Fruit fly (Drosophila melanogaster) whole organism, wandering third instar larva: Measurements from ENCODE around the gene CG9541.

ENCODE experiments used
- Abd-B ChIP-seq: fragments of >200 bp; optimal IDR thresholded peaks from 2 replicates; lab custom pipeline; 2017; ENCODE audit warnings: missing biosample characterization, missing genetic modification characterization
- CG32264 ChIP-seq: fragments of 200-800 bp; sonication (Bioruptor generic); optimal IDR thresholded peaks from 2 replicates; lab custom pipeline; 2016; ENCODE audit warnings: missing biosample characterization, missing genetic modification characterization
- CG9705 ChIP-seq: fragments of 200-800 bp; sonication (Bioruptor generic); optimal IDR thresholded peaks from 2 replicates; lab custom pipeline; 2018; ENCODE audit warnings: missing biosample characterization, mild to moderate bottlenecking, missing genetic modification characterization
- CrebA ChIP-seq: fragments of 200-800 bp; sonication (Bioruptor generic); optimal IDR thresholded peaks from 2 replicates; lab custom pipeline; 2016; ENCODE audit warnings: missing biosample characterization, mild to moderate bottlenecking, missing genetic modification characterization, borderline replicate concordance
- Dfd ChIP-seq: fragments of >200 bp; optimal IDR thresholded peaks from 2 replicates; lab custom pipeline; 2017; ENCODE audit warnings: missing biosample characterization, missing genetic modification characterization
- Dif ChIP-seq: fragments of 200-275, 200-300 bp; sonication (Bioruptor generic); optimal IDR thresholded peaks from 2 replicates; lab custom pipeline; 2018; ENCODE audit warnings: missing biosample characterization, missing genetic modification characterization; ENCODE audit not compliant: partially characterized antibody
- GATAd ChIP-seq: sonication (Bioruptor generic); optimal IDR thresholded peaks from 2 replicates; lab custom pipeline; 2016; ENCODE audit warnings: missing biosample characterization, missing genetic modification characterization
- HLH106 ChIP-seq: fragments of 200-800 bp; optimal IDR thresholded peaks from 3 replicates; lab custom pipeline; 2019; ENCODE audit warnings: missing biosample characterization, mild to moderate bottlenecking, missing genetic modification characterization, moderate library complexity
- Hnf4 ChIP-seq: fragments of 200-800 bp; sonication (Bioruptor generic); optimal IDR thresholded peaks from 2 replicates; lab custom pipeline; 2016; ENCODE audit warnings: missing biosample characterization, mild to moderate bottlenecking, missing genetic modification characterization
- Hr78 ChIP-seq: fragments of >200 bp; optimal IDR thresholded peaks from 2 replicates; lab custom pipeline; 2017; ENCODE audit warnings: missing biosample characterization, missing genetic modification characterization
- Hr83 ChIP-seq: fragments of 200-300 bp; sonication (Bioruptor generic); optimal IDR thresholded peaks from 2 replicates; lab custom pipeline; 2016; ENCODE audit warnings: missing biosample characterization, mild to moderate bottlenecking, missing genetic modification characterization, moderate library complexity; ENCODE audit not compliant: poor library complexity, severe bottlenecking
- Jra ChIP-seq: sonication (Bioruptor generic); optimal IDR thresholded peaks from 2 replicates; lab custom pipeline; 2016; ENCODE audit warnings: missing biosample characterization, missing genetic modification characterization
- Mio ChIP-seq: sonication (Bioruptor generic); optimal IDR thresholded peaks from 2 replicates; lab custom pipeline; 2016; ENCODE audit warnings: missing biosample characterization, missing genetic modification characterization
- Myc ChIP-seq: fragments of >200 bp; optimal IDR thresholded peaks from 2 replicates; lab custom pipeline; 2017
- N ChIP-seq: fragments of >200 bp; optimal IDR thresholded peaks from 2 replicates; lab custom pipeline; 2018; ENCODE audit warnings: missing biosample characterization, missing external identifiers, missing genetic modification characterization
- OdsH ChIP-seq: fragments of 200-800 bp; sonication (Bioruptor generic); optimal IDR thresholded peaks from 2 replicates; lab custom pipeline; 2016; ENCODE audit warnings: missing biosample characterization, mild to moderate bottlenecking, missing genetic modification characterization
- Rel ChIP-seq, 2 experiments: fragments of 200-800 bp; sonication (Bioruptor generic) in 1 of 2; optimal IDR thresholded peaks; 2 replicates in 1 of 2; 3 replicates in 1 of 2; lab custom pipeline; 2016 to 2019; ENCODE audit warnings: mild to moderate bottlenecking in 2 of 2, missing biosample characterization in 2 of 2, missing genetic modification characterization in 2 of 2, moderate library complexity in 1 of 2
- Vsx2 ChIP-seq: fragments of 200-300, 225-300 bp; sonication (Bioruptor generic); optimal IDR thresholded peaks from 2 replicates; lab custom pipeline; 2018; ENCODE audit warnings: missing biosample characterization, missing genetic modification characterization; ENCODE audit not compliant: partially characterized antibody
- br ChIP-seq: fragments of 200-800 bp; sonication (Bioruptor generic); optimal IDR thresholded peaks from 2 replicates; lab custom pipeline; 2016; ENCODE audit warnings: missing biosample characterization, missing genetic modification characterization
- brk ChIP-seq: fragments of 200-800 bp; sonication (Bioruptor generic); optimal IDR thresholded peaks from 2 replicates; lab custom pipeline; 2016; ENCODE audit warnings: missing biosample characterization, mild to moderate bottlenecking, missing genetic modification characterization
- dl ChIP-seq, 2 experiments: fragments of 175-275, 200-275 bp in 1 of 2; fragments of 200-275 bp in 1 of 2; sonication (Bioruptor generic); optimal IDR thresholded peaks; lab custom pipeline; 2018; ENCODE audit warnings: mild to moderate bottlenecking in 2 of 2, missing biosample characterization in 2 of 2, missing genetic modification characterization in 2 of 2, moderate library complexity in 2 of 2; ENCODE audit not compliant: partially characterized antibody in 2 of 2, insufficient read depth in 1 of 2
- dmrt93B ChIP-seq: fragments of 200-800 bp; sonication (Bioruptor generic); optimal IDR thresholded peaks from 2 replicates; lab custom pipeline; 2018; ENCODE audit warnings: missing biosample characterization, mild to moderate bottlenecking, missing genetic modification characterization
- dsf ChIP-seq: sonication (Bioruptor generic); optimal IDR thresholded peaks from 2 replicates; lab custom pipeline; 2016; ENCODE audit warnings: missing biosample characterization, missing genetic modification characterization, borderline replicate concordance
- ey ChIP-seq: fragments of 200-800 bp; sonication (Bioruptor generic); optimal IDR thresholded peaks from 2 replicates; lab custom pipeline; 2016; ENCODE audit warnings: missing biosample characterization, missing genetic modification characterization
- foxo ChIP-seq, 2 experiments: fragments of 200-800 bp; sonication (Bioruptor generic); optimal IDR thresholded peaks; 2 replicates in 1 of 2; 3 replicates in 1 of 2; lab custom pipeline; 2016 to 2017; ENCODE audit warnings: missing biosample characterization in 2 of 2, missing genetic modification characterization in 2 of 2
- fru ChIP-seq: fragments of 200-800 bp; sonication (Bioruptor generic); optimal IDR thresholded peaks from 3 replicates; lab custom pipeline; 2016; ENCODE audit warnings: missing biosample characterization, mild to moderate bottlenecking, missing genetic modification characterization
- h ChIP-seq: fragments of 200-800 bp; sonication (Bioruptor generic); optimal IDR thresholded peaks from 3 replicates; lab custom pipeline; 2016; ENCODE audit warnings: missing biosample characterization, mild to moderate bottlenecking, missing genetic modification characterization
- jim ChIP-seq: fragments of 175-275, 200-325 bp; sonication (Bioruptor generic); optimal IDR thresholded peaks from 2 replicates; lab custom pipeline; 2016; ENCODE audit warnings: missing biosample characterization, mild to moderate bottlenecking, missing genetic modification characterization
- lola ChIP-seq: fragments of >200 bp; optimal IDR thresholded peaks from 2 replicates; lab custom pipeline; 2017; ENCODE audit warnings: missing biosample characterization, missing genetic modification characterization
- pan ChIP-seq: fragments of >200 bp; optimal IDR thresholded peaks from 2 replicates; lab custom pipeline; 2017
- rgr ChIP-seq: fragments of 200-800 bp; sonication (Bioruptor generic); optimal IDR thresholded peaks from 3 replicates; lab custom pipeline; 2016; ENCODE audit warnings: missing biosample characterization, mild to moderate bottlenecking, missing genetic modification characterization
- sv ChIP-seq: fragments of 200-800 bp; sonication (Bioruptor generic); optimal IDR thresholded peaks from 3 replicates; lab custom pipeline; 2016; ENCODE audit warnings: missing biosample characterization, missing genetic modification characterization
- tai ChIP-seq: sonication (Bioruptor generic); optimal IDR thresholded peaks from 2 replicates; lab custom pipeline; 2016; ENCODE audit warnings: missing biosample characterization, missing genetic modification characterization
- usp ChIP-seq: fragments of >200 bp; optimal IDR thresholded peaks from 2 replicates; lab custom pipeline; 2017; ENCODE audit warnings: missing biosample characterization, missing genetic modification characterization

The CG9541 gene

DNA sequence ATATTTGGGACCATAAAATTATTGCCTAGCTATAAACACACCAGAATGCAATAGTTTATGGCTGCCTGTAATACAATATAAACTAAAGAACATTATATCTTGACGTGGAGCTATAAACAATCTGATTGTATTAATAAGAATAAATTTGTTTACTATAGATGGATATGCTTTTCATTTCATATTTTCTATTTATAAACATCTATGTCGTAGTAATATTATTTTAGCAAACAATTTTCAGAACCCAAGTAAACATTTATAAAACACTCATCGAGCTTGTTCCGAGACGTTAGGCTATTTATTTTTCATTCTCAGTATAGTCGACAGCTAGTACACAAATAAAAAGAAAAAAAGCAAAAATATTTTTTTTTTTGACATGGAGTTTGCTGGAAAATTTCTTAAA lies 5.1 kb upstream of the CG9541 start, which contains the start of gene CG18662:
TSS of gene CG18662 (plus strand) at position 301 of the 400 bp plus-strand sequence.
- no peak for TF ChIP-seq Myc
- no peak for TF ChIP-seq fru (GFP tag; lab: Kevin White, UChicago)
- TF ChIP-seq rgr: no peak
- TF ChIP-seq Dif (GFP tag; lab: Kevin White, UChicago): no peak
- no peak for TF ChIP-seq tai
- TF ChIP-seq Abd-B (GFP tag; lab: Kevin White, UChicago): no peak
- no peak for TF ChIP-seq Rel (GFP tag; optimal IDR thresholded peaks at IDR 0.05; lab: Kevin White, UChicago)
- no peak for TF ChIP-seq Rel (tag; optimal IDR thresholded peaks at IDR 0.05; lab: Kevin White, UChicago)
- no peak for TF ChIP-seq Hr83 (GFP tag; lab: Kevin White, UChicago)
- no peak for TF ChIP-seq jim
- no peak for TF ChIP-seq pan
- no peak for TF ChIP-seq Mio (GFP tag; lab: Kevin White, UChicago)
- no peak for TF ChIP-seq GATAd (GFP tag; lab: Kevin White, UChicago)

DNA sequence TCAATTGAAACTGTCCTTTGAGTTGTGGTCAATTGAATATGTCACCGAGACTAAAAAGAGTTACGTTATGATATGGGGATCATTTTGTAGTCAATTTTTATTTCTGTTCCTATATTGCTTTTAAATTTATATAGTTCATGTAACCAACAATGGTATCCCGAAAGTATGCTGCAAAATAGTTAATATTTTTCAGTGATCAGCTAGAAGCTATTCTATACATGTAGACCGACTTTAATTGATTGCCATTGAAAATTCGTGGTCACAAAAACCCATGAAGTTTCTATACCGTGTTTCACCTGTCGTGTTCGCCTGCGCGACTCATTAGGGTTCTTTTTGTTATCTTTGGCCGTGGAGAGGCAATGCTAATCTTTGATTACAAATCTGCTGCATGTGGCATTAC lies 722 bp downstream of the CG9541 start:
- no peak for TF ChIP-seq Dfd (GFP tag; lab: Kevin White, UChicago)
- peak; percentile 41 for TF ChIP-seq Myc
- TF ChIP-seq dl (GFP tag; optimal IDR thresholded peaks at IDR 0.05; lab: Kevin White, UChicago; ENCODE audit: insufficient read depth in 1 of 2, partially characterized antibody in 2 of 2): no peak
- TF ChIP-seq h (GFP tag; lab: Kevin White, UChicago): no peak
- no peak for TF ChIP-seq GATAd (GFP tag; lab: Kevin White, UChicago)
- TF ChIP-seq Hnf4 (GFP tag; lab: Kevin White, UChicago): no peak
- peak; percentile 21 for TF ChIP-seq N
- no peak for TF ChIP-seq lola (GFP tag; lab: Kevin White, UChicago)
- TF ChIP-seq Hr78: no peak
- TF ChIP-seq Vsx2 (GFP tag; lab: Kevin White, UChicago): no peak

DNA sequence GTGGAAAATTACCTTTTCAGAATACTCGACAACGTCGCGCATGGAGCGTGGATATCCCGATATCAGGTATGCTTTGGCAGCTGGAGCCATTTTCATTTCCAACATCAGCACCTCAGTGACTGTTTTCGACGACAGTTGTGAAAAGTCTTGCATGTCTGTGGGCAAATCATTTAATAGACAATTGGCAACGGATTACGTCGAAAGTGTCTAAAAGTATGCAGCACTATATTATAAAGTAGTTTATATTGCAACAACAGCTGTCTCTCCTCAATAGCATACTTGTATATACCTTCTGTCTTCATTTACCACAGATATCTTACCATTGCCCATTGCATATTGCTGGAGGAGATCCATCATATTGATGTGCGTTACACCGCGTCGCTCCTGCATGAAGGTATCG lies 2.3 kb downstream of the CG9541 start:
- no peak for TF ChIP-seq Mio (GFP tag; lab: Kevin White, UChicago)
- TF ChIP-seq OdsH (GFP tag; lab: Kevin White, UChicago): no peak
- TF ChIP-seq Rel (GFP tag; optimal IDR thresholded peaks at IDR 0.05; lab: Kevin White, UChicago): no peak
- no peak for TF ChIP-seq Rel (tag; optimal IDR thresholded peaks at IDR 0.05; lab: Kevin White, UChicago)
- TF ChIP-seq br (GFP tag; lab: Kevin White, UChicago): no peak
- no peak for TF ChIP-seq CG32264
- TF ChIP-seq CG9705 (GFP tag; lab: Kevin White, UChicago): no peak
- TF ChIP-seq dmrt93B (GFP tag; lab: Kevin White, UChicago): no peak
- no peak for TF ChIP-seq sv (GFP tag; lab: Kevin White, UChicago)
- no peak for TF ChIP-seq fru (GFP tag; lab: Kevin White, UChicago)
- no peak for TF ChIP-seq Myc
- no peak for TF ChIP-seq dsf (GFP tag; lab: Kevin White, UChicago)
- no peak for TF ChIP-seq dl (GFP tag; optimal IDR thresholded peaks at IDR 0.05; lab: Kevin White, UChicago; ENCODE audit: insufficient read depth in 1 of 2, partially characterized antibody in 2 of 2)
- TF ChIP-seq jim: no peak
- no peak for TF ChIP-seq foxo (GFP tag; optimal IDR thresholded peaks at IDR 0.05; lab: Kevin White, UChicago)
- no peak for TF ChIP-seq usp (GFP tag; lab: Kevin White, UChicago)
- no peak for TF ChIP-seq Hr78
- no peak for TF ChIP-seq CrebA (GFP tag; lab: Kevin White, UChicago)
- TF ChIP-seq Jra: no peak
- no peak for TF ChIP-seq Dif (GFP tag; lab: Kevin White, UChicago)

DNA sequence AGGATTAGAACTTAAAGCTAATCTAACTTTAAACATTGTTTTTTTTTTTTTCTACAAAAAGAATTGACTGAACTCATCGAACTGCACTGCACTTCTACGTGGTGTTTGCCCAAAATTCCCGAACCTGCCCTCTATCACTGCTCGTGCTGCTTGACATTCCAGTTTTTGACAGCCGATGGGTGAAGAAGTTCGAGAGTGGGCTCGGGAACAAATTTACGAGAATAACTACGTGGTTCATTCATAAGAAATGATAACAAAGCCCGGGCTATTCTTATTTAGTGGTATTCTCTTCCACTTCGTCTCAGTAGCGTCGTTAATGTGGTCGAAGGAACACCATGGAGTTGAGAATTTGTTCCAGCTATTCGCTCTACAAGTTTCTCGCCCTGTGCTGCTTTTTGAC lies 8.0 kb downstream of the CG9541 start, which contains the start of gene CG18088:
TSS of gene CG18088 (plus strand) at position 301 of the 400 bp plus-strand sequence.
- TF ChIP-seq HLH106 (no peak), brk (no peak), Dfd (GFP tag; lab: Kevin White, UChicago) (no peak), h (GFP tag; lab: Kevin White, UChicago) (no peak), ey (GFP tag; lab: Kevin White, UChicago) (no peak), lola (GFP tag; lab: Kevin White, UChicago) (no peak), foxo (GFP tag; optimal IDR thresholded peaks at IDR 0.05; lab: Kevin White, UChicago) (no peak), Dif (GFP tag; lab: Kevin White, UChicago) (no peak), N (no peak), Jra (no peak), Hnf4 (GFP tag; lab: Kevin White, UChicago) (no peak), br (GFP tag; lab: Kevin White, UChicago) (no peak), CrebA (GFP tag; lab: Kevin White, UChicago) (no peak), CG9705 (GFP tag; lab: Kevin White, UChicago) (no peak), rgr (no peak), Vsx2 (GFP tag; lab: Kevin White, UChicago) (no peak), tai (no peak)
